Fruit fly (Drosophila melanogaster): ENCODE measurements around the gene promL.

dm6 chr3L:3098778-3099429 lies 28.6 kb downstream of the promL start:
- TF ChIP-seq CG11617 (GFP tag; optimal IDR thresholded peaks at IDR 0.05): no peak
- TF ChIP-seq CG14711 (tag; optimal IDR thresholded peaks at IDR 0.05): no peak
- TF ChIP-seq pad (GFP tag; optimal IDR thresholded peaks at IDR 0.05): no peak
- no peak for TF ChIP-seq tj (GFP tag; optimal IDR thresholded peaks at IDR 0.05)
- no peak for TF ChIP-seq CG1620 (GFP tag; optimal IDR thresholded peaks at IDR 0.05)
- no peak for TF ChIP-seq Clk (GFP tag; optimal IDR thresholded peaks at IDR 0.05)
- no peak for TF ChIP-seq cnc (optimal IDR thresholded peaks at IDR 0.05)

All from whole organism, adult.